Worm (Caenorhabditis elegans): ENCODE measurements around the gene wrt-7.

ce11 chrV:15337405-15337804, at the start of gene wrt-7:
- no peak for TF ChIP-seq B0035.1 (tag; optimal IDR thresholded peaks at IDR 0.05)
- no peak for TF ChIP-seq nfya-2 (GFP tag; IDR thresholded peaks at IDR 0.05)
- TF ChIP-seq ccch-3 (GFP tag; optimal IDR thresholded peaks at IDR 0.05), result no peak
- no peak for TF ChIP-seq him-1 (tag; optimal IDR thresholded peaks at IDR 0.05)
- no peak for TF ChIP-seq dox-1 (GFP tag; IDR thresholded peaks at IDR 0.05)
- TF ChIP-seq unc-62 (GFP tag; optimal IDR thresholded peaks at IDR 0.05), result no peak
- TF ChIP-seq nhr-80 (tag; optimal IDR thresholded peaks at IDR 0.05), result no peak
- TF ChIP-seq F10E7.11 (tag; optimal IDR thresholded peaks at IDR 0.05), result no peak
- no peak for TF ChIP-seq egl-44 (GFP tag; IDR thresholded peaks at IDR 0.05)
- no peak for TF ChIP-seq ceh-27 (GFP tag; optimal IDR thresholded peaks at IDR 0.05)
